Fruit fly (Drosophila melanogaster) whole organism, wandering third instar larva: Measurements from ENCODE around the gene CG42404.

Source experiments
- Dfd ChIP-seq: fragments of >200 bp; optimal IDR thresholded peaks from 2 replicates; lab custom pipeline; 2017; ENCODE audit warnings: missing biosample characterization, missing genetic modification characterization
- Hr83 ChIP-seq: fragments of 200-300 bp; sonication (Bioruptor generic); optimal IDR thresholded peaks from 2 replicates; lab custom pipeline; 2016; ENCODE audit warnings: missing biosample characterization, mild to moderate bottlenecking, missing genetic modification characterization, moderate library complexity; ENCODE audit not compliant: poor library complexity, severe bottlenecking
- Jra ChIP-seq: sonication (Bioruptor generic); optimal IDR thresholded peaks from 2 replicates; lab custom pipeline; 2016; ENCODE audit warnings: missing biosample characterization, missing genetic modification characterization
- N ChIP-seq: fragments of >200 bp; optimal IDR thresholded peaks from 2 replicates; lab custom pipeline; 2018; ENCODE audit warnings: missing biosample characterization, missing external identifiers, missing genetic modification characterization
- OdsH ChIP-seq: fragments of 200-800 bp; sonication (Bioruptor generic); optimal IDR thresholded peaks from 2 replicates; lab custom pipeline; 2016; ENCODE audit warnings: missing biosample characterization, mild to moderate bottlenecking, missing genetic modification characterization
- Rel ChIP-seq, 2 experiments: fragments of 200-800 bp; sonication (Bioruptor generic) in 1 of 2; optimal IDR thresholded peaks; 2 replicates in 1 of 2; 3 replicates in 1 of 2; lab custom pipeline; 2016 to 2019; ENCODE audit warnings: mild to moderate bottlenecking in 2 of 2, missing biosample characterization in 2 of 2, missing genetic modification characterization in 2 of 2, moderate library complexity in 1 of 2
- Sp1 ChIP-seq: fragments of 200-800 bp; sonication (Bioruptor generic); optimal IDR thresholded peaks from 3 replicates; lab custom pipeline; 2019; ENCODE audit warnings: missing biosample characterization, mild to moderate bottlenecking, missing genetic modification characterization, moderate library complexity
- Vsx2 ChIP-seq: fragments of 200-300, 225-300 bp; sonication (Bioruptor generic); optimal IDR thresholded peaks from 2 replicates; lab custom pipeline; 2018; ENCODE audit warnings: missing biosample characterization, missing genetic modification characterization; ENCODE audit not compliant: partially characterized antibody
- dl ChIP-seq, 2 experiments: fragments of 175-275, 200-275 bp in 1 of 2; fragments of 200-275 bp in 1 of 2; sonication (Bioruptor generic); optimal IDR thresholded peaks; lab custom pipeline; 2018; ENCODE audit warnings: mild to moderate bottlenecking in 2 of 2, missing biosample characterization in 2 of 2, missing genetic modification characterization in 2 of 2, moderate library complexity in 2 of 2; ENCODE audit not compliant: partially characterized antibody in 2 of 2, insufficient read depth in 1 of 2
- ey ChIP-seq: fragments of 200-800 bp; sonication (Bioruptor generic); optimal IDR thresholded peaks from 2 replicates; lab custom pipeline; 2016; ENCODE audit warnings: missing biosample characterization, missing genetic modification characterization
- h ChIP-seq: fragments of 200-800 bp; sonication (Bioruptor generic); optimal IDR thresholded peaks from 3 replicates; lab custom pipeline; 2016; ENCODE audit warnings: missing biosample characterization, mild to moderate bottlenecking, missing genetic modification characterization
- lola ChIP-seq: fragments of >200 bp; optimal IDR thresholded peaks from 2 replicates; lab custom pipeline; 2017; ENCODE audit warnings: missing biosample characterization, missing genetic modification characterization
- pan ChIP-seq: fragments of >200 bp; optimal IDR thresholded peaks from 2 replicates; lab custom pipeline; 2017
- psq ChIP-seq: fragments of 200-800 bp; sonication (Bioruptor generic); optimal IDR thresholded peaks from 3 replicates; lab custom pipeline; 2017; ENCODE audit warnings: missing biosample characterization, mild to moderate bottlenecking, missing genetic modification characterization, moderate library complexity
- rgr ChIP-seq: fragments of 200-800 bp; sonication (Bioruptor generic); optimal IDR thresholded peaks from 3 replicates; lab custom pipeline; 2016; ENCODE audit warnings: missing biosample characterization, mild to moderate bottlenecking, missing genetic modification characterization
- woc ChIP-seq: sonication (Bioruptor generic); optimal IDR thresholded peaks from 2 replicates; lab custom pipeline; 2016; ENCODE audit warnings: missing biosample characterization, mild to moderate bottlenecking, missing genetic modification characterization

CG42404 gene

DNA sequence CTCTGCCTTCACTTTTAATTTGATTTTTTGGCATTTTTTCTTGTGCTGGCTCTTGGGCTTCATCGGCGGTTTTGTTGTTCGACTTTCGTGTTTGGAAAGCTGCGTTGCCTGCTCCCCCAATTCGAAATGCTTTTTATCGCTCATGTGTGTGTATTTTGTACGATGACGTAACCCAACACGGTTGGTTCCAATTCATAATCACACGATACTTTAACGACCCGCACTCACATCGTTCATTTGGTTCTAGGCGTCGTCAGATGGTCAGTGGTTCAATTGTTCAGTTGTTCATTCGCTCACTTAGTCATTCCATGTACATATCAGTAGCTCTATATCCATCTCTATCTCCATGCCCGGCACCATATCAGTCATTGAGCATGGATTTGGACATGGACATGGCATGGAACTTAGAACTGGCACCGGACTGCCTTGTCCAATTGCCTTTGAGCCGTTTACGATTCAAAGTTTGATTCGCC is 44.0 kb downstream of the CG42404 start:
- TF ChIP-seq Sp1 (GFP tag; lab: Kevin White, UChicago) (no peak), woc (peak; percentile 55), pan (lab: Kevin White, UChicago) (no peak)
- TF ChIP-seq, all 38 proteins: peak for 1

DNA sequence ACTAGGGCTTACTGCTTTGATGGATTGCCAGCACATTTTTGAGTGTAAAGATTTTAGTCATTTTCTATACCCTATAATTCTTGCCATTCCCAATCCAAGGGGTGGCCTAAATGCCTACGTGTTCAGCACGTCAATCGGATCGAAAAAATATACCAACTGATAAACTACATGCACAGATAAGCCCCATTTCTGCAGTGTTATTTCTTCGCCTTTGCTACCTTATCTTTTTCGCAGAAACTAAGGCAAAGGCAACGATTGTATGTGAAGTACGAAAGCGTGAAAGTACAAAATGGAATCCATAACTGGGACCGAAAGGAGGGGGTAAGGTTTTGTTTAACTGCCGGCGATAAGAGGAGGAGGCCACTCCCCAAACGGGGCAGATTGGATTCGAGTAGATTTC is 48.0 kb downstream of the CG42404 start:
- TF ChIP-seq N (GFP tag; lab: Kevin White, UChicago) (no peak), Jra (no peak), Rel (GFP tag; optimal IDR thresholded peaks at IDR 0.05; lab: Kevin White, UChicago) (no peak), Rel (tag; optimal IDR thresholded peaks at IDR 0.05; lab: Kevin White, UChicago) (peak; percentile 59), dl (GFP tag; optimal IDR thresholded peaks at IDR 0.05; lab: Kevin White, UChicago; ENCODE audit: insufficient read depth in 1 of 2, partially characterized antibody in 2 of 2) (peak in 1 of 2 experiments; percentile 17), OdsH (GFP tag; lab: Kevin White, UChicago) (no peak), lola (GFP tag; lab: Kevin White, UChicago) (no peak), h (GFP tag; lab: Kevin White, UChicago) (peak; percentile 45), rgr (GFP tag; lab: Kevin White, UChicago) (no peak), psq (GFP tag; lab: Kevin White, UChicago) (peak; percentile 94), ey (no peak), Hr83 (peak; percentile 13), Vsx2 (GFP tag; lab: Kevin White, UChicago) (no peak)

DNA sequence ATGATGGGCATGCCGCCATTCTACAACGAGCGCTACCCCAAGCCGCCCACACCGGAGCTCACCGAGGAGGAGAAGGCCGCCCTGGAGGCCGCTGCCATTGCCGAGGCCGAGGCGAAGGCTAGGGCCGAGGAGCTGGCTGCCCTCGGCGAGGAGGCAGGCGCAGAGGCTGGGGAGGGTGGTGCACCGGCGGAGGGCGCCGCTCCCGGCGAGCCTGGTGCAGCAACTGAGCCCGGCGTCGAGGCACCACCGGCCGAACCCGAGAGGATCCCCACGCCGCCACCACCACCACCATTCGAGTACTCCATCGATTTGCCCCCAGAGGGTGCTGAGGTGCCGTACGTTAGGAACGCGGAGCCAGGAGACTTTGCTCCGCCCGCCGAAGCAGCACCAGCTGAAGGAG is 55.4 kb downstream of the CG42404 start:
- TF ChIP-seq Dfd (peak; percentile 96), woc (no peak)
